Fruit fly (Drosophila melanogaster): ENCODE results near the gene hng3.

DNA sequence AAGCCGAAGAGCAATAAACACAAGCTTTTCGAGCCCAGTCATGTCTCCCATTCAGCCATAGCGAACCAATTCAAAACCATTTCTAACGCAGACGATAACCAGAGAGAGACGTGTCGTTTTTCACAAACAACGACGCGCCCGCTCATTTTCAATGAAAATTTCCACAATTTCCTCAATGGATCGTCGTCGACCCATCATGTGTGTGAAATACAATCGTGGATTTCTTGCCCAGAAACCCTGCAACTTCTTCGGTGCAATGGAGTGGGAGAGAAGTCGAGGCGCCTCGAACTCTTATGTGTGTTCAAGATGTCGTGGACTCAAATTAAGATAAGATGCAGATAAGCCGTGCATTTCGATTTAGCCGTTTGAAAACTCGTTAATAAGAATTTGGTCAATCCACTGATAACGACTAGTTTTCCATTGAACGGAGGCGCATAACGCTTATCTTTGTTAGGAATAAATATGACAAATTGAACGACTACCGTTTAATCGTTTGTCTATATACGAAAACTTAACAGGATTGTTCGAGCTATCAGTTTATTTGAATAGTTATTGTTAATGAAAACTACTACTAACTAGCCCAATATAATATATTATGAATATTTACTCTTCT, 7.5 kb downstream of the hng3 start:
- TF ChIP-seq pan (optimal IDR thresholded peaks at IDR 0.05) (no peak), h (GFP tag; optimal IDR thresholded peaks at IDR 0.05) (no peak), psq (GFP tag; optimal IDR thresholded peaks at IDR 0.05) (no peak), Dif (GFP tag; optimal IDR thresholded peaks at IDR 0.05; ENCODE audit: partially characterized antibody) (no peak), br (GFP tag; optimal IDR thresholded peaks at IDR 0.05) (no peak), GATAd (GFP tag; optimal IDR thresholded peaks at IDR 0.05) (no peak), OdsH (GFP tag; optimal IDR thresholded peaks at IDR 0.05) (no peak), fru (GFP tag; optimal IDR thresholded peaks at IDR 0.05) (no peak)
